Worm (Caenorhabditis elegans): ENCODE measurements around the gene irld-1.

irld-1 gene

ce11 chrV:4346799-4347198 lies 10.2 kb downstream of the irld-1 start, which contains the start of gene mcm-7 (continued):
- TF ChIP-seq dpl-1 (GFP tag; optimal IDR thresholded peaks at IDR 0.05) (peak; percentile 79), hlh-12 (tag; optimal IDR thresholded peaks at IDR 0.05) (no peak), snpc-4 (GFP tag; optimal IDR thresholded peaks at IDR 0.05) (no peak), snpc-4 (tag; optimal IDR thresholded peaks at IDR 0.05) (peak in 2 of 4 experiments; percentile 49 to 59), mcd-1 (GFP tag; IDR thresholded peaks at IDR 0.05) (peak; percentile 51; the same call in 1 of the 2 replicates), lin-26 (GFP tag; IDR thresholded peaks at IDR 0.05) (no peak), D2030.7 (GFP tag; IDR thresholded peaks at IDR 0.05) (peak; percentile 58), tlf-1 (GFP tag; optimal IDR thresholded peaks at IDR 0.05) (no peak), cebp-2 (GFP tag; IDR thresholded peaks at IDR 0.05) (no peak), F33H1.4 (GFP tag; IDR thresholded peaks at IDR 0.05) (peak; percentile 93), lsl-1 (GFP tag; optimal IDR thresholded peaks at IDR 0.05) (peak; percentile 64), rcor-1 (GFP tag; IDR thresholded peaks at IDR 0.05) (peak; percentile 57; the same call in 1 of the 2 replicates), snpc-3.4 (tag; optimal IDR thresholded peaks at IDR 0.05) (peak; percentile 53), xnd-1 (tag; optimal IDR thresholded peaks at IDR 0.05) (peak; percentile 62), ztf-28 (GFP tag; IDR thresholded peaks at IDR 0.05) (no peak), somi-1 (GFP tag; optimal IDR thresholded peaks at IDR 0.05) (no peak), egrh-3 (GFP tag; IDR thresholded peaks at IDR 0.05) (peak; percentile 70), akir-1 (GFP tag; optimal IDR thresholded peaks at IDR 0.05) (no peak), egl-44 (GFP tag; IDR thresholded peaks at IDR 0.05) (no peak), hrde-1 (tag; optimal IDR thresholded peaks at IDR 0.05; ENCODE audit: borderline replicate concordance) (no peak), tbp1 (GFP tag; optimal IDR thresholded peaks at IDR 0.05) (peak; percentile 30), efl-1 (GFP tag; optimal IDR thresholded peaks at IDR 0.05) (peak; percentile 93)

- TF ChIP-seq sptf-2 (GFP tag; optimal IDR thresholded peaks at IDR 0.05) (no peak), let-607 (tag; optimal IDR thresholded peaks at IDR 0.05) (no peak), ztf-25 (GFP tag; IDR thresholded peaks at IDR 0.05) (no peak), ztf-26 (tag; optimal IDR thresholded peaks at IDR 0.05) (no peak), hmg-1.2 (GFP tag; IDR thresholded peaks at IDR 0.05) (no peak), B0261.1 (tag; optimal IDR thresholded peaks at IDR 0.05) (no peak), him-1 (tag; optimal IDR thresholded peaks at IDR 0.05) (no peak), B0019.2 (GFP tag; conservative IDR thresholded peaks at IDR 0.05) (no peak), ceh-58 (GFP tag; IDR thresholded peaks at IDR 0.05) (no peak), pbrm-1 (GFP tag; IDR thresholded peaks at IDR 0.05) (no peak)
These were observed 19.6 kb downstream of the irld-1 start for ce11 chrV:4356047-4356612.

- no peak for TF ChIP-seq rcor-1 (GFP tag; IDR thresholded peaks at IDR 0.05)
- no peak for TF ChIP-seq nfya-1 (tag; optimal IDR thresholded peaks at IDR 0.05; ENCODE audit: borderline replicate concordance, insufficient read depth)
- TF ChIP-seq K12H6.12 (tag; optimal IDR thresholded peaks at IDR 0.05): no peak
- no peak for TF ChIP-seq mel-28 (tag; optimal IDR thresholded peaks at IDR 0.05; ENCODE audit: borderline replicate concordance)
- no peak for TF ChIP-seq attf-5 (GFP tag; optimal IDR thresholded peaks at IDR 0.05)
- TF ChIP-seq cebp-1 (GFP tag; IDR thresholded peaks at IDR 0.05): peak; percentile 65; the same call in 1 of the 2 replicates
- TF ChIP-seq cebp-1 (tag; optimal IDR thresholded peaks at IDR 0.05): peak; percentile 94
These were observed 20.8 kb downstream of the irld-1 start for ce11 chrV:4357369-4357768.

Data from whole organism, young adult.